Worm (Caenorhabditis elegans) whole organism, L1 larva: Measurements from ENCODE around the gene Y39A1A.18.

Experiments used
- ama-1 ChIP-seq: fragments of 150-350 bp; optimal IDR thresholded peaks from 2 replicates; lab custom pipeline; 2014
- dpl-1 ChIP-seq, 3 experiments: fragments of 150-350 bp in 2 of 3; sonication (generic microtip) in 1 of 3; optimal IDR thresholded peaks; 2 replicates each; lab custom pipeline; 2014 to 2017; ENCODE audit warnings: missing biosample characterization in 3 of 3, missing genetic modification characterization in 3 of 3, missing genetic modification reagents in 3 of 3
- fos-1 ChIP-seq: fragments of 150-350 bp; optimal IDR thresholded peaks from 2 replicates; lab custom pipeline; 2014; ENCODE audit warnings: missing biosample characterization, missing genetic modification characterization
- jun-1 ChIP-seq: fragments of 150-350 bp; optimal IDR thresholded peaks from 2 replicates; lab custom pipeline; 2014; ENCODE audit warnings: missing biosample characterization, missing genetic modification reagents, missing genetic modification characterization
- nhr-12 ChIP-seq: sonication (generic microtip); optimal IDR thresholded peaks from 2 replicates; lab custom pipeline; 2017; ENCODE audit warnings: missing biosample characterization, missing genetic modification characterization
- unc-62 ChIP-seq: fragments of 150-350 bp; optimal IDR thresholded peaks from 2 replicates; lab custom pipeline; 2014; ENCODE audit warnings: missing biosample characterization, missing genetic modification reagents, missing genetic modification characterization

ce11 chrIII:10671894-10672293, 22.4 kb downstream of the Y39A1A.18 start:
- no peak for TF ChIP-seq jun-1 (tag; lab: Kevin White, UChicago)
- TF ChIP-seq fos-1 (tag; lab: Kevin White, UChicago), result no peak
- TF ChIP-seq ama-1, result no peak
- TF ChIP-seq unc-62 (GFP tag; lab: Kevin White, UChicago), result no peak
- TF ChIP-seq dpl-1 (GFP tag; optimal IDR thresholded peaks at IDR 0.05; lab: Kevin White, UChicago), result no peak
- TF ChIP-seq nhr-12 (tag; lab: Kevin White, UChicago), result no peak
